Worm (Caenorhabditis elegans): ENCODE results near the gene let-60.

DNA sequence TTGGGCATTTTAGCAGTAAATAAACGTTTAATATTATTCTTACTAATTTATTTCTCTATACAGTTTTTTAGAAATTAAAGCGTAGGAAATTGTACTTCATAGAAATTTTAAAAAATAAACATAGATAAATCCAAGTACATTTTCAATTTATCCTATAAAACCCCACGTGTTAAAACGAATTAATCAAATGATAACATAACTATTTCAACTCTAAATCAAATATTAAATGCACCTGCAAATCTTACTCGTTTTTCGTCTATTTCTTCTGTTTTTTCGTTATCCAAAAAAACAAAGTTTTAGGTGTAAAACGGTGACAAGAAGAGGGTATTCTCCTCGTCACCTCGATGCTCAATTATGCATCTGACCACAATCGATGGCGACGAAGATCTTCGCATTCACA, 44.1 kb upstream of the let-60 start, which contains the start of gene K01A6.6:
- TF ChIP-seq ham-2 (GFP tag; optimal IDR thresholded peaks at IDR 0.05) (no peak), ztf-11 (tag; optimal IDR thresholded peaks at IDR 0.05) (no peak), nhr-12 (tag; optimal IDR thresholded peaks at IDR 0.05) (no peak), lin-13 (tag; optimal IDR thresholded peaks at IDR 0.05) (no peak), nhr-237 (tag; optimal IDR thresholded peaks at IDR 0.05) (no peak), nhr-76 (tag; optimal IDR thresholded peaks at IDR 0.05) (no peak), M03D4.4 (tag; optimal IDR thresholded peaks at IDR 0.05) (no peak), unc-62 (GFP tag; optimal IDR thresholded peaks at IDR 0.05) (no peak), sptf-1 (tag; optimal IDR thresholded peaks at IDR 0.05) (no peak), ceh-39 (tag; optimal IDR thresholded peaks at IDR 0.05) (no peak), ces-1 (GFP tag; optimal IDR thresholded peaks at IDR 0.05) (no peak), cnd-1 (tag; optimal IDR thresholded peaks at IDR 0.05) (no peak), nhr-28 (tag; optimal IDR thresholded peaks at IDR 0.05) (no peak)
